Fruit fly (Drosophila melanogaster): ENCODE measurements around the gene MED30.

Gene MED30

dm6 chr3L:603847-604550, 49.9 kb downstream of the MED30 start, which contains the start of gene CG13893 (continued):
- no peak for TF ChIP-seq C15 (GFP tag; IDR thresholded peaks at IDR 0.05)
- peak; percentile 34; the same call in 2 of the 3 replicates for TF ChIP-seq tgo (GFP tag; IDR thresholded peaks at IDR 0.05)
- peak; percentile 44; the same call in 1 of the 3 replicates for TF ChIP-seq so (GFP tag; IDR thresholded peaks at IDR 0.05)
- TF ChIP-seq run (tag; optimal IDR thresholded peaks at IDR 0.05), result no peak
- peak; percentile 57 for TF ChIP-seq CG8924 (tag; optimal IDR thresholded peaks at IDR 0.05)
- no peak for TF ChIP-seq sim (GFP tag; IDR thresholded peaks at IDR 0.05)
- TF ChIP-seq hbn (GFP tag; IDR thresholded peaks at IDR 0.05; ENCODE audit: partially characterized antibody), result 0 out of 2 replicates have a peak, but pooled peaks have one; percentile 22
- TF ChIP-seq HmgD (GFP tag; optimal IDR thresholded peaks at IDR 0.05), result no peak
- TF ChIP-seq Oli (tag; optimal IDR thresholded peaks at IDR 0.05), result no peak
- peak; percentile 84 for TF ChIP-seq chm (GFP tag; IDR thresholded peaks at IDR 0.05)
- no peak for TF ChIP-seq CkIIα-i1 (GFP tag; IDR thresholded peaks at IDR 0.05)
- TF ChIP-seq Fer3 (tag; optimal IDR thresholded peaks at IDR 0.05), result no peak
- TF ChIP-seq CG4730 (GFP tag; IDR thresholded peaks at IDR 0.05), result no peak
- peak; percentile 24; the same call in 1 of the 3 replicates for TF ChIP-seq dysf (GFP tag; IDR thresholded peaks at IDR 0.05)
- TF ChIP-seq Poxn (GFP tag; IDR thresholded peaks at IDR 0.05), result no peak
- no peak for TF ChIP-seq Dip2 (GFP tag; IDR thresholded peaks at IDR 0.05)
- TF ChIP-seq CG10462 (GFP tag; optimal IDR thresholded peaks at IDR 0.05), result no peak
- TF ChIP-seq ssp (GFP tag; IDR thresholded peaks at IDR 0.05), result no peak
- TF ChIP-seq dmrt99B (tag; optimal IDR thresholded peaks at IDR 0.05), result no peak
- TF ChIP-seq emc (GFP tag; optimal IDR thresholded peaks at IDR 0.05), result no peak
- TF ChIP-seq cg (GFP tag; optimal IDR thresholded peaks at IDR 0.05), result no peak
- no peak for TF ChIP-seq dmrt11E (tag; optimal IDR thresholded peaks at IDR 0.05)
- TF ChIP-seq ranshi (GFP tag; IDR thresholded peaks at IDR 0.05), result peak; percentile 44; the same call in 1 of the 2 replicates
- no peak for TF ChIP-seq CG18011 (GFP tag; optimal IDR thresholded peaks at IDR 0.05)
- TF ChIP-seq CG9215 (GFP tag; IDR thresholded peaks at IDR 0.05), result no peak
- no peak for TF ChIP-seq CG5245 (GFP tag; optimal IDR thresholded peaks at IDR 0.05)
- no peak for TF ChIP-seq CG3995 (GFP tag; optimal IDR thresholded peaks at IDR 0.05)
- TF ChIP-seq Kr (GFP tag; optimal IDR thresholded peaks at IDR 0.05), result no peak
- TF ChIP-seq CG17361 (GFP tag; IDR thresholded peaks at IDR 0.05), result no peak
- TF ChIP-seq Usf (GFP tag; optimal IDR thresholded peaks at IDR 0.05), result no peak
- no peak for TF ChIP-seq Lpt (GFP tag; optimal IDR thresholded peaks at IDR 0.05)
- no peak for TF ChIP-seq CG10321 (GFP tag; IDR thresholded peaks at IDR 0.05)
- TF ChIP-seq NC2β (GFP tag; optimal IDR thresholded peaks at IDR 0.05), result no peak
- no peak for TF ChIP-seq Abd-B (GFP tag; optimal IDR thresholded peaks at IDR 0.05)
- no peak for TF ChIP-seq CG18764 (GFP tag; optimal IDR thresholded peaks at IDR 0.05)
- TF ChIP-seq D19B (GFP tag; optimal IDR thresholded peaks at IDR 0.05), result peak; percentile 99
- TF ChIP-seq CG18476 (GFP tag; optimal IDR thresholded peaks at IDR 0.05), result no peak
- TF ChIP-seq maf-S (GFP tag; optimal IDR thresholded peaks at IDR 0.05), result no peak
- no peak for TF ChIP-seq CG18262 (tag; optimal IDR thresholded peaks at IDR 0.05)
- peak; percentile 43 for TF ChIP-seq CG15514 (GFP tag; optimal IDR thresholded peaks at IDR 0.05)
- TF ChIP-seq tll (GFP tag; optimal IDR thresholded peaks at IDR 0.05), result no peak
- TF ChIP-seq CoRest (tag; optimal IDR thresholded peaks at IDR 0.05), result no peak
- peak; percentile 70 for TF ChIP-seq Atf6 (GFP tag; IDR thresholded peaks at IDR 0.05)
- TF ChIP-seq Six4 (GFP tag; optimal IDR thresholded peaks at IDR 0.05), result no peak
- no peak for TF ChIP-seq cato (GFP tag; optimal IDR thresholded peaks at IDR 0.05; ENCODE audit: borderline replicate concordance)
- TF ChIP-seq CG32767 (GFP tag; IDR thresholded peaks at IDR 0.05), result no peak
- no peak for TF ChIP-seq CG31441 (GFP tag; IDR thresholded peaks at IDR 0.05)
- TF ChIP-seq Xrp1 (GFP tag; IDR thresholded peaks at IDR 0.05), result peak; percentile 46; the same call in 1 of the 2 replicates
- no peak for TF ChIP-seq br (optimal IDR thresholded peaks at IDR 0.05)
- no peak for TF ChIP-seq CG10274 (GFP tag; optimal IDR thresholded peaks at IDR 0.05)
- TF ChIP-seq CG11398 (GFP tag; optimal IDR thresholded peaks at IDR 0.05), result peak; percentile 32

Measured in whole organism, embryonic.